Worm (Caenorhabditis elegans) whole organism, late embryonic: Measurements from ENCODE around the gene snpc-3.1.
"Not testable (repeated sequence)": the region's sequence is repeated elsewhere in the genome, so short reads cannot be mapped to it uniquely, and the experiment has no call there.

ENCODE experiments used
- C08G9.2 ChIP-seq: sonication (generic microtip); optimal IDR thresholded peaks from 2 replicates; lab custom pipeline; 2016; ENCODE audit warnings: mild to moderate bottlenecking, missing genetic modification characterization, moderate library complexity, missing compliant biosample characterization
- C38D4.7 ChIP-seq: fragments of 200-800 bp; sonication (Bioruptor generic); optimal IDR thresholded peaks from 2 replicates; lab custom pipeline; 2018; ENCODE audit warnings: mild to moderate bottlenecking, missing genetic modification characterization, moderate library complexity, missing compliant biosample characterization
- F13H6.1 ChIP-seq: sonication (generic microtip); optimal IDR thresholded peaks from 2 replicates; lab custom pipeline; 2016; ENCODE audit warnings: missing genetic modification characterization, missing compliant biosample characterization
- Y22D7AL.16 ChIP-seq: sonication (generic microtip); optimal IDR thresholded peaks from 2 replicates; lab custom pipeline; 2016; ENCODE audit warnings: missing genetic modification characterization, missing compliant biosample characterization
- ahr-1 ChIP-seq: sonication (generic microtip); optimal IDR thresholded peaks from 2 replicates; lab custom pipeline; 2016; ENCODE audit warnings: missing genetic modification characterization, missing compliant biosample characterization
- ceh-14 ChIP-seq: sonication (generic microtip); optimal IDR thresholded peaks from 2 replicates; lab custom pipeline; 2016; ENCODE audit warnings: missing genotype, missing genetic modification characterization, missing compliant biosample characterization
- ceh-19 ChIP-seq: fragments of 200-800 bp; sonication (Bioruptor generic); optimal IDR thresholded peaks from 2 replicates; lab custom pipeline; 2018; ENCODE audit warnings: mild to moderate bottlenecking, missing genetic modification characterization, missing compliant biosample characterization
- ceh-2 ChIP-seq: sonication (generic microtip); optimal IDR thresholded peaks from 2 replicates; lab custom pipeline; 2016; ENCODE audit warnings: missing genotype, missing genetic modification characterization, missing compliant biosample characterization
- ceh-30 ChIP-seq: fragments of 150-350 bp; optimal IDR thresholded peaks from 2 replicates; lab custom pipeline; 2014; ENCODE audit warnings: missing biosample characterization, missing genetic modification characterization
- ceh-31 ChIP-seq: sonication (generic microtip); optimal IDR thresholded peaks from 2 replicates; lab custom pipeline; 2016; ENCODE audit warnings: missing genetic modification characterization, missing compliant biosample characterization
- ceh-34 ChIP-seq: sonication (generic microtip); optimal IDR thresholded peaks from 2 replicates; lab custom pipeline; 2016; ENCODE audit warnings: mild to moderate bottlenecking, missing genetic modification characterization, missing compliant biosample characterization
- ceh-45 ChIP-seq: fragments of 200-800 bp; sonication (Bioruptor generic); IDR thresholded peaks from 2 replicates; pipeline ENCODE4 v1.3.6; 2022; ENCODE audit warnings: missing genetic modification reagents, missing genetic modification characterization, missing compliant biosample characterization
- ceh-6 ChIP-seq: fragments of 200-800 bp; sonication (Bioruptor generic); optimal IDR thresholded peaks from 2 replicates; lab custom pipeline; 2018; ENCODE audit warnings: mild to moderate bottlenecking, missing genetic modification characterization, missing compliant biosample characterization
- ceh-9 ChIP-seq: sonication (generic microtip); optimal IDR thresholded peaks from 2 replicates; lab custom pipeline; 2016; ENCODE audit warnings: mild to moderate bottlenecking, missing genetic modification characterization, inconsistent platforms, missing compliant biosample characterization
- che-1 ChIP-seq: sonication (generic microtip); optimal IDR thresholded peaks from 2 replicates; lab custom pipeline; 2016; ENCODE audit warnings: mild to moderate bottlenecking, missing genetic modification characterization, missing compliant biosample characterization
- elt-2 ChIP-seq: sonication (generic microtip); optimal IDR thresholded peaks from 2 replicates; lab custom pipeline; 2016; ENCODE audit warnings: missing genetic modification reagents, missing genetic modification characterization, missing compliant biosample characterization
- fax-1 ChIP-seq: sonication (generic microtip); optimal IDR thresholded peaks from 2 replicates; lab custom pipeline; 2016; ENCODE audit warnings: missing genotype, missing genetic modification characterization, missing compliant biosample characterization
- fkh-10 ChIP-seq: fragments of 150-350 bp; optimal IDR thresholded peaks from 2 replicates; lab custom pipeline; 2014; ENCODE audit warnings: missing biosample characterization, missing genetic modification reagents, missing genetic modification characterization
- fkh-6 ChIP-seq: sonication (generic microtip); optimal IDR thresholded peaks from 2 replicates; lab custom pipeline; 2016; ENCODE audit warnings: missing genetic modification characterization, missing compliant biosample characterization
- hlh-13 ChIP-seq: fragments of 200-800 bp; sonication (Bioruptor generic); optimal IDR thresholded peaks from 2 replicates; lab custom pipeline; 2018; ENCODE audit warnings: mild to moderate bottlenecking, missing genetic modification characterization, missing compliant biosample characterization
- hlh-15 ChIP-seq: sonication (generic microtip); optimal IDR thresholded peaks from 2 replicates; lab custom pipeline; 2016; ENCODE audit warnings: missing genetic modification characterization, missing compliant biosample characterization
- hlh-8 ChIP-seq: sonication (generic microtip); optimal IDR thresholded peaks from 2 replicates; lab custom pipeline; 2016; ENCODE audit warnings: missing genotype, missing genetic modification characterization, missing compliant biosample characterization
- lim-6 ChIP-seq: sonication (generic microtip); optimal IDR thresholded peaks from 2 replicates; lab custom pipeline; 2016; ENCODE audit warnings: missing genetic modification characterization, missing compliant biosample characterization
- madf-2 ChIP-seq: sonication (generic microtip); optimal IDR thresholded peaks from 2 replicates; lab custom pipeline; 2017; ENCODE audit warnings: missing genetic modification characterization, missing compliant biosample characterization
- mec-3 ChIP-seq: sonication (generic microtip); optimal IDR thresholded peaks from 2 replicates; lab custom pipeline; 2016; ENCODE audit warnings: borderline replicate concordance, missing genetic modification characterization, missing compliant biosample characterization
- nhr-11 ChIP-seq: fragments of 150-350 bp; optimal IDR thresholded peaks from 2 replicates; lab custom pipeline; 2014; ENCODE audit warnings: missing biosample characterization, missing genetic modification characterization
- nhr-232 ChIP-seq: sonication (generic microtip); optimal IDR thresholded peaks from 2 replicates; lab custom pipeline; 2016; ENCODE audit warnings: missing genetic modification characterization, missing compliant biosample characterization
- npax-4 ChIP-seq: sonication (generic microtip); optimal IDR thresholded peaks from 2 replicates; lab custom pipeline; 2016; ENCODE audit warnings: missing genetic modification characterization, missing compliant biosample characterization
- pag-3 ChIP-seq: sonication (generic microtip); optimal IDR thresholded peaks from 2 replicates; lab custom pipeline; 2016; ENCODE audit warnings: missing compliant biosample characterization, missing genetic modification characterization, borderline replicate concordance
- pat-9 ChIP-seq: fragments of 200-800 bp; sonication (Bioruptor generic); optimal IDR thresholded peaks from 2 replicates; lab custom pipeline; 2018; ENCODE audit warnings: mild to moderate bottlenecking, missing genetic modification characterization, moderate library complexity, missing compliant biosample characterization
- pax-1 ChIP-seq: fragments of 150-350 bp; optimal IDR thresholded peaks from 2 replicates; lab custom pipeline; 2014; ENCODE audit warnings: missing biosample characterization, missing genetic modification characterization
- pha-2 ChIP-seq: sonication (generic microtip); optimal IDR thresholded peaks from 2 replicates; lab custom pipeline; 2017; ENCODE audit warnings: mild to moderate bottlenecking, missing genetic modification characterization, missing compliant biosample characterization
- pha-4 ChIP-seq: fragments of 150-350 bp; optimal IDR thresholded peaks from 2 replicates; lab custom pipeline; 2018; ENCODE audit warnings: missing biosample characterization, missing genetic modification reagents, missing genetic modification characterization
- pros-1 ChIP-seq: fragments of 150-350 bp; optimal IDR thresholded peaks from 2 replicates; lab custom pipeline; 2014; ENCODE audit warnings: missing biosample characterization, missing genetic modification reagents, missing genetic modification characterization
- ref-2 ChIP-seq: sonication (generic microtip); optimal IDR thresholded peaks from 2 replicates; lab custom pipeline; 2016; ENCODE audit warnings: missing genetic modification characterization, missing compliant biosample characterization
- rnt-1 ChIP-seq: sonication (generic microtip); optimal IDR thresholded peaks from 2 replicates; lab custom pipeline; 2016; ENCODE audit warnings: missing genetic modification characterization, missing compliant biosample characterization
- sox-2 ChIP-seq: fragments of 200-800 bp; sonication (Bioruptor generic); IDR thresholded peaks from 2 replicates; pipeline ENCODE4 v1.3.6; 2022; ENCODE audit warnings: missing genetic modification reagents, missing genetic modification characterization, missing compliant biosample characterization
- syd-9 ChIP-seq: sonication (generic microtip); optimal IDR thresholded peaks from 2 replicates; lab custom pipeline; 2016; ENCODE audit warnings: mild to moderate bottlenecking, missing genetic modification characterization, moderate library complexity, missing compliant biosample characterization
- tbx-2 ChIP-seq: sonication (generic microtip); optimal IDR thresholded peaks from 2 replicates; lab custom pipeline; 2016; ENCODE audit warnings: missing genetic modification characterization, missing compliant biosample characterization
- tbx-7 ChIP-seq: sonication (generic microtip); optimal IDR thresholded peaks from 2 replicates; lab custom pipeline; 2016; ENCODE audit warnings: missing genotype, missing genetic modification characterization, missing compliant biosample characterization
- ttx-3 ChIP-seq: sonication (generic microtip); optimal IDR thresholded peaks from 2 replicates; lab custom pipeline; 2016; ENCODE audit warnings: missing genetic modification reagents, missing genetic modification characterization, missing compliant biosample characterization
- unc-3 ChIP-seq, 2 experiments: fragments of 200-800 bp in 1 of 2; sonication (Bioruptor generic) in 1 of 2; sonication (generic microtip) in 1 of 2; conservative IDR thresholded peaks in 1 of 2; optimal IDR thresholded peaks in 1 of 2; 2 replicates each; pipeline versions ENCODE4 v1.3.6 to Lab custom; 2016 to 2022; ENCODE audit warnings: missing compliant biosample characterization in 2 of 2, missing genetic modification characterization in 2 of 2, missing genetic modification reagents in 1 of 2
- unc-42 ChIP-seq: sonication (generic microtip); optimal IDR thresholded peaks from 2 replicates; lab custom pipeline; 2016; ENCODE audit warnings: missing genotype, missing genetic modification characterization, missing compliant biosample characterization
- unc-55 ChIP-seq: sonication (generic microtip); optimal IDR thresholded peaks from 2 replicates; lab custom pipeline; 2017; ENCODE audit warnings: missing biosample characterization, missing genetic modification reagents, missing genetic modification characterization

Gene snpc-3.1

DNA sequence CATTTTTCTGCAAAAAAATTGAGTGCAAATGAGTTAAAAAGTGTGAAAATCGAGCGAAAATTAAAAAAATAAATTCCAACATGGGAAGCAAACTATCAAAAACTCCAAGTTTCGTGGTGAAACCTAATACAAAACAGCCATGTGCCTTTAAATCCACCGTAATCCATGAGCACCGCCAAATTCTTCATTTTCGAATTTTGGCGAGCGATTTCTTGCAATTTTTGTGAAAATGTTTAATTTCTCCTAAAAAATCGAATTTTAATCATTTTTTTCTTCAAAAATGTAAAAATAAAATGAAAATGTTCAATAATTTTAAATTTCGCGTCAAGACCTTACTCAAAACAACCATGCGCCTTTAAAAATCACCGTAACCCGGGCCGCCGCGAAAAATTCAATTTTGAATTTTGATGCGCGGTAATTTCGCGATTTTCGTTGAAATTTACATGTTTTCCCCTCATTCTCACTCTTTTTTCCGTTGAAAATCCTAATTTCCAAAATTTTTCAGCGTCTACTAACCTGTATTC is at the start of gene snpc-3.1, which contains the start of gene puf-7:
Gene snpc-3.1 (minus strand): TSS at position 51 of the 524 bp plus-strand sequence.
Gene puf-7 (plus strand): TSS at position 506 of the 524 bp plus-strand sequence.
- TF ChIP-seq ttx-3 (tag; lab: Kevin White, UChicago); unc-55 (GFP tag; lab: Kevin White, UChicago); elt-2 (tag; lab: Kevin White, UChicago): not testable (repeated sequence)

DNA sequence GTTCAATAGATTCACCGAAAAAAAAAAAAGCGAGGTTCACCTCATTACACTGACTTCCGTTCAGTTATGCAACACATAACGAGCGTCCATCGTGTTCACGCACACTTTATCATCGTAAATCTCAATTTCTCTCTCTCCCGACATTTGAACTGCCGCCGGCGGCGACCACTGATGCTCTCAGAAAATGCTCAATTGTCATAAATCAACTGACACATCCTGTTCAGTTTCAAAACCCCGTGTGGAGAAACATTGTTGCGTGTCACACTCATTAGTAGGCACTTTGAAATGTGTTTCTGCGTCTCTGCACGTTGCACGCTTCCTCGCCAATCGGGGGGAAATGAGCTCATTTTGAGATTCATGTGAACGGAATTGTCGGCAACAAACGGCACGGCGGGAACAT is 49.7 kb upstream of the snpc-3.1 start:
- TF ChIP-seq fkh-6 (tag; lab: Kevin White, UChicago) (no peak), rnt-1 (tag; lab: Kevin White, UChicago) (peak; percentile 43), ahr-1 (tag; lab: Kevin White, UChicago) (no peak), F13H6.1 (tag; lab: Kevin White, UChicago) (no peak), ceh-6 (GFP tag; lab: Kevin White, UChicago) (peak; percentile 1), ceh-45 (GFP tag; lab: Robert Waterston, UW) (no peak), ref-2 (tag; lab: Kevin White, UChicago) (no peak), fkh-10 (GFP tag; lab: Kevin White, UChicago) (no peak), pax-1 (tag; lab: Kevin White, UChicago) (no peak), unc-3 (GFP tag; conservative IDR thresholded peaks at IDR 0.05; lab: Robert Waterston, UW) (no peak), unc-3 (tag; optimal IDR thresholded peaks at IDR 0.05; lab: Kevin White, UChicago) (no peak), pros-1 (tag; lab: Kevin White, UChicago) (no peak), C08G9.2 (tag; lab: Kevin White, UChicago) (no peak), pag-3 (tag; lab: Kevin White, UChicago) (no peak), pha-2 (tag; lab: Kevin White, UChicago) (no peak), syd-9 (tag; lab: Kevin White, UChicago) (no peak), ceh-31 (tag; lab: Kevin White, UChicago) (peak; percentile 7), Y22D7AL.16 (tag; lab: Kevin White, UChicago) (no peak), ceh-19 (GFP tag; lab: Kevin White, UChicago) (no peak), nhr-232 (tag; lab: Kevin White, UChicago) (no peak), madf-2 (tag; lab: Kevin White, UChicago) (no peak), hlh-15 (tag; lab: Kevin White, UChicago) (no peak), tbx-2 (tag; lab: Kevin White, UChicago) (peak; percentile 27), ceh-2 (tag; lab: Kevin White, UChicago) (no peak), ceh-34 (peak; percentile 59), unc-42 (peak; percentile 33), ceh-14 (tag; lab: Kevin White, UChicago) (no peak), npax-4 (tag; lab: Kevin White, UChicago) (no peak), unc-55 (GFP tag; lab: Kevin White, UChicago) (peak; percentile 96), che-1 (tag; lab: Kevin White, UChicago) (no peak), pat-9 (tag; lab: Kevin White, UChicago) (no peak), mec-3 (tag; lab: Kevin White, UChicago) (no peak), C38D4.7 (GFP tag; lab: Kevin White, UChicago) (no peak), fax-1 (no peak), pha-4 (tag; lab: Kevin White, UChicago) (no peak), hlh-8 (no peak)

DNA sequence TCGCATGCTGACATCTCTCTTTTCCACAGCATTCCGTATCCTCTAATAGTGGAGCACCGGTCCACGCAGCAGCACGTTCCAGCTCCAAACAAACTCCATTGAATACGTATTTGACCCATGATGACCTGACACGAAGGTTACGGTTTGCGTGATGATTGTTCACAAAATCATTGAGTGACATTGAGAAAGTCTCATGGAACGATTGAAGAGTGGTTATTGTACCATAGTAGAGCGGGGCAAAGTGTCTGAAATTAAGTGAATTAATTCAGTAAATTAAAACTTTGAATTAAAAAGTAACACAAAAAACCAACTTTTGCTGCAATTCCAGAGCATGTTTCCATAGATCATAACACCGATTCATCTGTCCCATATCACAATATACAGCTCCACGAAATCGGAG is 48.5 kb upstream of the snpc-3.1 start:
- TF ChIP-seq lim-6 (no peak), pros-1 (tag; lab: Kevin White, UChicago) (no peak), sox-2 (GFP tag; lab: Robert Waterston, UW) (no peak), ceh-19 (GFP tag; lab: Kevin White, UChicago) (no peak), C08G9.2 (tag; lab: Kevin White, UChicago) (no peak), ceh-6 (GFP tag; lab: Kevin White, UChicago) (no peak), pat-9 (tag; lab: Kevin White, UChicago) (no peak), Y22D7AL.16 (tag; lab: Kevin White, UChicago) (no peak), fax-1 (no peak), ceh-9 (tag; lab: Kevin White, UChicago) (no peak), hlh-15 (tag; lab: Kevin White, UChicago) (no peak), hlh-13 (GFP tag; lab: Kevin White, UChicago) (no peak), ceh-30 (no peak), tbx-7 (tag; lab: Kevin White, UChicago) (no peak), pha-2 (tag; lab: Kevin White, UChicago) (no peak), ceh-31 (tag; lab: Kevin White, UChicago) (no peak), nhr-11 (tag; lab: Kevin White, UChicago) (no peak)
